Worm (Caenorhabditis elegans) whole organism, midembryonic: ENCODE measurements around the gene Y50D7A.1.

Experiments used
- T22C8.4 ChIP-seq: fragments of 200-800 bp; sonication (Bioruptor generic); IDR thresholded peaks from 2 replicates; pipeline ENCODE4 v1.3.6; 2022; ENCODE audit warnings: missing genetic modification characterization, missing compliant biosample characterization
- flt-1 ChIP-seq: fragments of 200-800 bp; sonication (Bioruptor generic); IDR thresholded peaks from 2 replicates; pipeline ENCODE4 v1.3.6; 2022; ENCODE audit warnings: missing genetic modification characterization, missing compliant biosample characterization
- klf-2 ChIP-seq: fragments of 200-800 bp; sonication (Bioruptor generic); conservative IDR thresholded peaks from 2 replicates; pipeline ENCODE4 v1.3.6; 2022; ENCODE audit warnings: missing genetic modification reagents, missing genetic modification characterization, missing compliant biosample characterization
- ztf-23 ChIP-seq: fragments of 200-800 bp; sonication (Bioruptor generic); IDR thresholded peaks from 2 replicates; pipeline ENCODE4 v1.3.6; 2022; ENCODE audit warnings: missing genetic modification reagents, missing genetic modification characterization, missing compliant biosample characterization

- TF ChIP-seq flt-1 (GFP tag; lab: Robert Waterston, UW) (no peak), klf-2 (GFP tag; lab: Robert Waterston, UW) (no peak), T22C8.4 (GFP tag; lab: Robert Waterston, UW) (no peak), ztf-23 (GFP tag; lab: Robert Waterston, UW) (no peak)
Measured at ce11 chrIII:298456-298855, 6.0 kb downstream of the Y50D7A.1 start, which contains the start of gene ads-1.
